Fruit fly (Drosophila melanogaster) whole organism, embryonic: Measurements from ENCODE around the gene CG18788.

Experiments
- B-H1 ChIP-seq: fragments of 200-800 bp; sonication (Bioruptor generic); IDR thresholded peaks from 3 replicates; pipeline ENCODE4 v1.3.6; 2022; ENCODE audit warnings: missing biosample characterization, missing genetic modification characterization
- CG1024 ChIP-seq: fragments of 200-800 bp; sonication (Bioruptor generic); IDR thresholded peaks from 2 replicates; pipeline ENCODE4 v1.3.6; 2022; ENCODE audit warnings: missing biosample characterization, missing genetic modification characterization
- CG10431 ChIP-seq: fragments of 200-800 bp; sonication (Bioruptor generic); optimal IDR thresholded peaks from 3 replicates; lab custom pipeline; 2018; ENCODE audit warnings: missing biosample characterization, mild to moderate bottlenecking, missing genetic modification characterization
- CG10543 ChIP-seq: fragments of 200-800 bp; sonication (Bioruptor generic); optimal IDR thresholded peaks from 3 replicates; lab custom pipeline; 2017; ENCODE audit warnings: missing biosample characterization, mild to moderate bottlenecking, missing genetic modification characterization, moderate library complexity
- CG10654 ChIP-seq: fragments of 200-800 bp; sonication (Bioruptor generic); optimal IDR thresholded peaks from 2 replicates; lab custom pipeline; 2016; ENCODE audit warnings: missing biosample characterization, missing genetic modification characterization
- CG11456 ChIP-seq: fragments of 200-800 bp; sonication (Bioruptor generic); IDR thresholded peaks from 3 replicates; pipeline ENCODE4 v1.3.6; 2022; ENCODE audit warnings: missing biosample characterization, missing genetic modification characterization
- CG13624 ChIP-seq: fragments of 200-800 bp; sonication (Bioruptor generic); optimal IDR thresholded peaks from 2 replicates; lab custom pipeline; 2016; ENCODE audit warnings: missing biosample characterization, missing genetic modification characterization
- CG1602 ChIP-seq: fragments of 200-800 bp; sonication (Bioruptor generic); optimal IDR thresholded peaks from 3 replicates; lab custom pipeline; 2016; ENCODE audit warnings: missing biosample characterization, missing genetic modification characterization
- CG17328 ChIP-seq: fragments of 200-800 bp; sonication (Bioruptor generic); IDR thresholded peaks from 2 replicates; pipeline ENCODE4 v1.3.6; 2022; ENCODE audit warnings: missing biosample characterization, missing genetic modification characterization
- CG17912 ChIP-seq: fragments of 200-800 bp; sonication (Bioruptor generic); optimal IDR thresholded peaks from 2 replicates; lab custom pipeline; 2018; ENCODE audit warnings: missing biosample characterization, mild to moderate bottlenecking, missing genetic modification characterization
- CG18764 ChIP-seq: fragments of 200-800 bp; sonication (Bioruptor generic); optimal IDR thresholded peaks from 3 replicates; lab custom pipeline; 2016; ENCODE audit warnings: missing biosample characterization, missing genetic modification characterization
- CG2199 ChIP-seq: fragments of 200-800 bp; sonication (Bioruptor generic); IDR thresholded peaks from 3 replicates; pipeline ENCODE4 v1.3.6; 2022; ENCODE audit warnings: missing biosample characterization, missing genetic modification characterization
- CG2889 ChIP-seq: fragments of 200-800 bp; sonication (Bioruptor generic); IDR thresholded peaks from 3 replicates; pipeline ENCODE4 v1.3.6; 2022; ENCODE audit warnings: missing biosample characterization, missing genetic modification characterization
- CG31441 ChIP-seq: fragments of 200-800 bp; sonication (Bioruptor generic); IDR thresholded peaks from 2 replicates; pipeline ENCODE4 v1.3.6; 2022; ENCODE audit warnings: missing biosample characterization, missing genetic modification characterization
- CG34224 ChIP-seq: fragments of 200-800 bp; sonication (Bioruptor generic); IDR thresholded peaks from 3 replicates; pipeline ENCODE4 v1.3.6; 2022; ENCODE audit warnings: missing biosample characterization, missing genetic modification characterization; ENCODE audit not compliant: partially characterized antibody
- CG34376 ChIP-seq: fragments of 200-800 bp; sonication (Bioruptor generic); optimal IDR thresholded peaks from 2 replicates; lab custom pipeline; 2018; ENCODE audit warnings: missing biosample characterization, mild to moderate bottlenecking, missing genetic modification characterization
- CG4404 ChIP-seq: fragments of 200-800 bp; sonication (Bioruptor generic); IDR thresholded peaks from 2 replicates; pipeline ENCODE4 v1.3.6; 2022; ENCODE audit warnings: missing biosample characterization, missing genetic modification characterization
- CG4424 ChIP-seq: fragments of 200-800 bp; sonication (Bioruptor generic); optimal IDR thresholded peaks from 3 replicates; lab custom pipeline; 2016; ENCODE audit warnings: missing biosample characterization, missing genetic modification characterization
- CG4820 ChIP-seq: fragments of 200-800 bp; sonication (Bioruptor generic); optimal IDR thresholded peaks from 3 replicates; lab custom pipeline; 2016; ENCODE audit warnings: missing biosample characterization, missing genetic modification characterization
- CG5245 ChIP-seq: fragments of 200-800 bp; sonication (Bioruptor generic); optimal IDR thresholded peaks from 3 replicates; lab custom pipeline; 2016; ENCODE audit warnings: missing biosample characterization, missing genetic modification characterization
- CG6272 ChIP-seq: fragments of 200-800 bp; sonication (Bioruptor generic); IDR thresholded peaks from 2 replicates; pipeline ENCODE4 v1.3.6; 2022; ENCODE audit warnings: missing biosample characterization, missing genetic modification characterization
- CG7745 ChIP-seq: fragments of 200-800 bp; sonication (Bioruptor generic); optimal IDR thresholded peaks from 2 replicates; lab custom pipeline; 2018; ENCODE audit warnings: missing biosample characterization, mild to moderate bottlenecking, missing genetic modification characterization, moderate library complexity
- CG7786 ChIP-seq: fragments of 200-800 bp; sonication (Bioruptor generic); optimal IDR thresholded peaks from 2 replicates; lab custom pipeline; 2016; ENCODE audit warnings: missing biosample characterization, missing genetic modification characterization
- CG8281 ChIP-seq: fragments of 200-800 bp; sonication (Bioruptor generic); optimal IDR thresholded peaks from 2 replicates; lab custom pipeline; 2018; ENCODE audit warnings: missing biosample characterization, mild to moderate bottlenecking, missing genetic modification characterization, moderate library complexity
- CG8290 ChIP-seq, 3 experiments: fragments of 200-800 bp; sonication (Bioruptor generic); optimal IDR thresholded peaks; 2 replicates each; lab custom pipeline; 2016 to 2019; ENCODE audit warnings: missing biosample characterization in 3 of 3, missing genetic modification characterization in 3 of 3, mild to moderate bottlenecking in 2 of 3, moderate library complexity in 1 of 3
- CG8924 ChIP-seq: fragments of 200-800 bp; optimal IDR thresholded peaks from 3 replicates; lab custom pipeline; 2019; ENCODE audit warnings: missing biosample characterization, mild to moderate bottlenecking, missing genetic modification characterization, moderate library complexity
- CrebB ChIP-seq: fragments of 200-800 bp; sonication (Bioruptor generic); optimal IDR thresholded peaks from 3 replicates; lab custom pipeline; 2018; ENCODE audit warnings: missing biosample characterization, mild to moderate bottlenecking, missing genetic modification characterization
- Dip3 ChIP-seq: fragments of 200-800 bp; sonication (Bioruptor generic); optimal IDR thresholded peaks from 3 replicates; lab custom pipeline; 2016; ENCODE audit warnings: missing biosample characterization, missing genetic modification characterization
- HmgD ChIP-seq: fragments of 200-800 bp; sonication (Bioruptor generic); optimal IDR thresholded peaks from 3 replicates; lab custom pipeline; 2016; ENCODE audit warnings: missing biosample characterization, missing genetic modification characterization
- Side ChIP-seq: fragments of 200-800 bp; sonication (Bioruptor generic); optimal IDR thresholded peaks from 2 replicates; lab custom pipeline; 2016; ENCODE audit warnings: missing biosample characterization, missing genetic modification characterization
- Vsx1 ChIP-seq: fragments of 200-800 bp; sonication (Bioruptor generic); optimal IDR thresholded peaks from 2 replicates; lab custom pipeline; 2017; ENCODE audit warnings: missing biosample characterization, mild to moderate bottlenecking, missing genetic modification characterization, missing genetic modification reagents
- Xbp1 ChIP-seq: fragments of 200-800 bp; sonication (Bioruptor generic); optimal IDR thresholded peaks from 3 replicates; lab custom pipeline; 2016; ENCODE audit warnings: missing biosample characterization, mild to moderate bottlenecking, missing genetic modification characterization
- ab ChIP-seq: fragments of 200-800 bp; sonication (Bioruptor generic); optimal IDR thresholded peaks from 2 replicates; lab custom pipeline; 2016; ENCODE audit warnings: missing biosample characterization, missing genetic modification characterization
- amos ChIP-seq: fragments of 200-800 bp; sonication (Bioruptor generic); IDR thresholded peaks from 2 replicates; pipeline ENCODE4 v1.3.6; 2022; ENCODE audit warnings: missing biosample characterization, missing genetic modification characterization; ENCODE audit not compliant: partially characterized antibody
- az2 ChIP-seq: fragments of 200-800 bp; sonication (Bioruptor generic); optimal IDR thresholded peaks from 3 replicates; lab custom pipeline; 2016; ENCODE audit warnings: missing biosample characterization, missing genetic modification characterization
- bigmax ChIP-seq: fragments of 200-800 bp; sonication (Bioruptor generic); optimal IDR thresholded peaks from 2 replicates; lab custom pipeline; 2018; ENCODE audit warnings: missing biosample characterization, mild to moderate bottlenecking, missing genetic modification characterization
- emc ChIP-seq: fragments of 200-800 bp; sonication (Bioruptor generic); optimal IDR thresholded peaks from 2 replicates; lab custom pipeline; 2016; ENCODE audit warnings: missing biosample characterization, missing genetic modification characterization
- fd102C ChIP-seq: fragments of 200-800 bp; sonication (Bioruptor generic); optimal IDR thresholded peaks from 2 replicates; lab custom pipeline; 2018; ENCODE audit warnings: missing biosample characterization, mild to moderate bottlenecking, missing genetic modification characterization, moderate library complexity
- h ChIP-seq: fragments of >200 bp; optimal IDR thresholded peaks from 2 replicates; lab custom pipeline; 2017
- jumu ChIP-seq: fragments of 200-800 bp; sonication (Bioruptor generic); optimal IDR thresholded peaks from 3 replicates; lab custom pipeline; 2016; ENCODE audit warnings: missing biosample characterization, missing genetic modification characterization
- mam ChIP-seq: fragments of 200-800 bp; sonication (Bioruptor generic); optimal IDR thresholded peaks from 3 replicates; lab custom pipeline; 2016; ENCODE audit warnings: missing biosample characterization, missing genetic modification characterization
- nmo ChIP-seq: fragments of 200-800 bp; sonication (Bioruptor generic); optimal IDR thresholded peaks from 2 replicates; lab custom pipeline; 2018; ENCODE audit warnings: missing biosample characterization, mild to moderate bottlenecking, missing genetic modification characterization, moderate library complexity
- nom ChIP-seq: fragments of 200-800 bp; sonication (Bioruptor generic); optimal IDR thresholded peaks from 2 replicates; lab custom pipeline; 2017; ENCODE audit warnings: missing biosample characterization, missing genetic modification characterization, mild to moderate bottlenecking, moderate library complexity, missing genetic modification reagents
- odd ChIP-seq: fragments of 200-800 bp; sonication (Bioruptor generic); optimal IDR thresholded peaks from 2 replicates; lab custom pipeline; 2017; ENCODE audit warnings: missing biosample characterization, mild to moderate bottlenecking, missing genetic modification characterization
- pnt ChIP-seq: fragments of 200-800 bp; sonication (Bioruptor generic); optimal IDR thresholded peaks from 3 replicates; lab custom pipeline; 2016; ENCODE audit warnings: missing biosample characterization, missing genetic modification characterization
- row ChIP-seq: fragments of 200-800 bp; sonication (Bioruptor generic); IDR thresholded peaks from 3 replicates; pipeline ENCODE4 v1.3.6; 2022; ENCODE audit warnings: missing biosample characterization, missing genetic modification characterization
- tap ChIP-seq: fragments of 200-800 bp; optimal IDR thresholded peaks from 3 replicates; lab custom pipeline; 2019; ENCODE audit warnings: missing biosample characterization, mild to moderate bottlenecking, missing genetic modification characterization, moderate library complexity
- tio ChIP-seq: fragments of 200-800 bp; sonication (Bioruptor generic); optimal IDR thresholded peaks from 2 replicates; lab custom pipeline; 2017; ENCODE audit warnings: missing biosample characterization, missing genetic modification characterization, inconsistent platforms
- toy ChIP-seq: fragments of 200-800 bp; sonication (Bioruptor generic); IDR thresholded peaks from 2 replicates; pipeline ENCODE4 v1.3.6; 2022; ENCODE audit warnings: missing biosample characterization, missing genetic modification characterization
- unpg ChIP-seq: fragments of 200-800 bp; sonication (Bioruptor generic); optimal IDR thresholded peaks from 3 replicates; lab custom pipeline; 2018; ENCODE audit warnings: missing biosample characterization, mild to moderate bottlenecking, missing genetic modification characterization, moderate library complexity
- vvl ChIP-seq: fragments of 200-800 bp; sonication (Bioruptor generic); IDR thresholded peaks from 2 replicates; pipeline ENCODE4 v1.3.6; 2022; ENCODE audit warnings: missing biosample characterization, missing genetic modification characterization
- zf30C ChIP-seq: fragments of 200-800 bp; sonication (Bioruptor generic); optimal IDR thresholded peaks from 3 replicates; lab custom pipeline; 2018; ENCODE audit warnings: missing biosample characterization, mild to moderate bottlenecking, missing genetic modification characterization

CG18788 gene

dm6 chr2L:12025505-12025904 lies 8.5 kb upstream of the CG18788 start (continued):
- TF ChIP-seq CG4424 (GFP tag; lab: Kevin White, UChicago) (no peak), CG10654 (no peak), CG4820 (GFP tag; lab: Kevin White, UChicago) (no peak), ab (GFP tag; lab: Kevin White, UChicago) (no peak), CG10543 (GFP tag; lab: Kevin White, UChicago) (peak; percentile 44), CG1024 (GFP tag; lab: Robert Waterston, UW) (no peak), CG31441 (GFP tag; lab: Robert Waterston, UW) (0 out of 2 replicates have a peak, but pooled peaks have one; percentile 18), fd102C (GFP tag; lab: Kevin White, UChicago) (no peak), CG1602 (GFP tag; lab: Kevin White, UChicago) (no peak), CG2199 (GFP tag; lab: Robert Waterston, UW) (0 out of 3 replicates have a peak, but pooled peaks have one; percentile 55), unpg (GFP tag; lab: Kevin White, UChicago) (peak; percentile 8), Vsx1 (GFP tag; lab: Kevin White, UChicago) (no peak), CG17328 (GFP tag; lab: Robert Waterston, UW) (no peak), h (lab: Kevin White, UChicago) (no peak), jumu (GFP tag; lab: Kevin White, UChicago) (no peak), bigmax (GFP tag; lab: Kevin White, UChicago) (no peak), B-H1 (GFP tag; lab: Robert Waterston, UW) (no peak), vvl (GFP tag; lab: Robert Waterston, UW) (peak; percentile 10; the same call in 1 of the 2 replicates), HmgD (GFP tag; lab: Kevin White, UChicago) (no peak), Dip3 (GFP tag; lab: Kevin White, UChicago) (no peak), CG13624 (no peak), CG34376 (GFP tag; lab: Kevin White, UChicago) (no peak), pnt (GFP tag; lab: Kevin White, UChicago) (no peak), CG2889 (GFP tag; lab: Robert Waterston, UW) (no peak), Side (GFP tag; lab: Kevin White, UChicago) (no peak), CG18764 (GFP tag; lab: Kevin White, UChicago) (no peak), Xbp1 (GFP tag; lab: Kevin White, UChicago) (no peak), CG10431 (GFP tag; lab: Kevin White, UChicago) (no peak), az2 (GFP tag; lab: Kevin White, UChicago) (no peak), toy (GFP tag; lab: Robert Waterston, UW) (no peak), CG6272 (no peak), CrebB (tag; lab: Kevin White, UChicago) (peak; percentile 3), tio (no peak), odd (GFP tag; lab: Kevin White, UChicago) (no peak), row (GFP tag; lab: Robert Waterston, UW) (peak; percentile 45; the same call in 1 of the 3 replicates), CG4404 (GFP tag; lab: Robert Waterston, UW) (no peak), tap (tag; lab: Kevin White, UChicago) (peak; percentile 3), CG8924 (tag; lab: Kevin White, UChicago) (no peak), CG7745 (tag; lab: Kevin White, UChicago) (no peak), CG8290 (GFP tag; optimal IDR thresholded peaks at IDR 0.05; lab: Kevin White, UChicago) (no peak), CG8290 (tag; optimal IDR thresholded peaks at IDR 0.05; lab: Kevin White, UChicago) (peak in 1 of 2 experiments; percentile 74), emc (no peak), CG17912 (GFP tag; lab: Kevin White, UChicago) (no peak), zf30C (GFP tag; lab: Kevin White, UChicago) (no peak), nom (peak; percentile 46), CG34224 (GFP tag; lab: Robert Waterston, UW) (no peak), nmo (GFP tag; lab: Kevin White, UChicago) (no peak), CG7786 (GFP tag; lab: Kevin White, UChicago) (no peak), CG11456 (0 out of 3 replicates have a peak, but pooled peaks have one; percentile 24), CG5245 (no peak), amos (GFP tag; lab: Robert Waterston, UW) (no peak), mam (GFP tag; lab: Kevin White, UChicago) (no peak), CG8281 (no peak)
